Fruit fly (Drosophila melanogaster): ENCODE data around the gene CG1662.

The CG1662 gene

DNA sequence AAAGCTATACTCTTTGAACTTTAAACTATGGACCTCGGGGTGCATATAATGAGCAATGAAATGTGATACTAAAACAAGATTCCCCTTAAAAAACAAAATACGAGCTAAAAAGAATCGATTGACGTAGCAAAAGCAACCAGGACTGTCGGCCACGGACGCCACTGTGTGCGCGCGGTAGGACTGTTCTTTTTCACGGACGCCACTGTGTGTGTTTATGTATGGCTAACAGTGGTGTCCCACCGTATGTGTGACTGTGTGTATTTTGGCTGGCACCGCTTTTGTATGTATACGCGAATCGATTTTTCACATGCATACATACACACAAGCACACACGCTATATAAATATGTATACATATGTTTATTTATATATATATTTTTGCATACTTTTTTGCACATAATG lies 3.6 kb upstream of the CG1662 start (continued):
- peak; percentile 18 for TF ChIP-seq CG34376 (GFP tag; optimal IDR thresholded peaks at IDR 0.05)
- TF ChIP-seq Vsx1 (GFP tag; optimal IDR thresholded peaks at IDR 0.05) = no peak
- TF ChIP-seq CG12299 (tag; optimal IDR thresholded peaks at IDR 0.05) = no peak
- no peak for TF ChIP-seq Sox102F (GFP tag; optimal IDR thresholded peaks at IDR 0.05)
- no peak for TF ChIP-seq CG16815 (GFP tag; optimal IDR thresholded peaks at IDR 0.05)
- TF ChIP-seq Camta (GFP tag; optimal IDR thresholded peaks at IDR 0.05) = peak; percentile 36
- no peak for TF ChIP-seq Hr78 (GFP tag; optimal IDR thresholded peaks at IDR 0.05)
- TF ChIP-seq Aef1 (GFP tag; IDR thresholded peaks at IDR 0.05) = peak; percentile 42; the same call in 2 of the 3 replicates
- no peak for TF ChIP-seq so (GFP tag; IDR thresholded peaks at IDR 0.05)
- TF ChIP-seq Ssrp (tag; optimal IDR thresholded peaks at IDR 0.05) = no peak
- TF ChIP-seq CG2129 (GFP tag; IDR thresholded peaks at IDR 0.05; ENCODE audit: partially characterized antibody) = no peak
- peak; percentile 22 for TF ChIP-seq CG33557 (GFP tag; optimal IDR thresholded peaks at IDR 0.05)
- TF ChIP-seq ci (GFP tag; IDR thresholded peaks at IDR 0.05) = peak; percentile 66
- no peak for TF ChIP-seq repo (GFP tag; optimal IDR thresholded peaks at IDR 0.05)
- peak; percentile 64; the same call in 1 of the 3 replicates for TF ChIP-seq otp (GFP tag; IDR thresholded peaks at IDR 0.05)
- no peak for TF ChIP-seq cad (GFP tag; optimal IDR thresholded peaks at IDR 0.05)
- TF ChIP-seq pan (optimal IDR thresholded peaks at IDR 0.05) = no peak
- TF ChIP-seq pan (GFP tag; optimal IDR thresholded peaks at IDR 0.05 in 1 of 2, IDR thresholded peaks at IDR 0.05 in 1 of 2) = peak in 1 of 2 experiments; percentile 63
- TF ChIP-seq CG15601 (tag; optimal IDR thresholded peaks at IDR 0.05) = no peak
- TF ChIP-seq CG6791 (GFP tag; IDR thresholded peaks at IDR 0.05; ENCODE audit: partially characterized antibody) = no peak
- TF ChIP-seq CG12942 (GFP tag; optimal IDR thresholded peaks at IDR 0.05) = peak; percentile 26
- peak; percentile 29 for TF ChIP-seq CG13296 (GFP tag; optimal IDR thresholded peaks at IDR 0.05)
- peak; percentile 63 for TF ChIP-seq ind (GFP tag; optimal IDR thresholded peaks at IDR 0.05)
- TF ChIP-seq CG14014 (GFP tag; IDR thresholded peaks at IDR 0.05) = peak; percentile 66
- TF ChIP-seq CG10543 (GFP tag; optimal IDR thresholded peaks at IDR 0.05) = peak; percentile 44
- peak; percentile 52 for TF ChIP-seq CG14441 (GFP tag; IDR thresholded peaks at IDR 0.05)
- 0 out of 2 replicates have a peak, but pooled peaks have one; percentile 11 for TF ChIP-seq stc (GFP tag; IDR thresholded peaks at IDR 0.05)
- TF ChIP-seq Atf6 (GFP tag; IDR thresholded peaks at IDR 0.05) = peak; percentile 62
- TF ChIP-seq CG10321 (GFP tag; IDR thresholded peaks at IDR 0.05) = 0 out of 2 replicates have a peak, but pooled peaks have one; percentile 23
- TF ChIP-seq HmgD (GFP tag; optimal IDR thresholded peaks at IDR 0.05) = peak; percentile 68
- TF ChIP-seq Fer3 (tag; optimal IDR thresholded peaks at IDR 0.05) = peak; percentile 32
- TF ChIP-seq dati (GFP tag; IDR thresholded peaks at IDR 0.05) = 0 out of 2 replicates have a peak, but pooled peaks have one; percentile 45
- TF ChIP-seq hkb (optimal IDR thresholded peaks at IDR 0.05) = no peak
- peak; percentile 30 for TF ChIP-seq hkb (GFP tag; IDR thresholded peaks at IDR 0.05)
- TF ChIP-seq Oaz (GFP tag; IDR thresholded peaks at IDR 0.05) = no peak
- peak; percentile 98 for TF ChIP-seq CG32767 (GFP tag; IDR thresholded peaks at IDR 0.05)
- peak; percentile 59 for TF ChIP-seq CG9609 (GFP tag; optimal IDR thresholded peaks at IDR 0.05)
- TF ChIP-seq CG8359 (GFP tag; optimal IDR thresholded peaks at IDR 0.05; ENCODE audit: borderline replicate concordance) = no peak
- TF ChIP-seq CG42726 (GFP tag; IDR thresholded peaks at IDR 0.05; ENCODE audit: partially characterized antibody) = peak; percentile 53; the same call in 1 of the 2 replicates
- peak; percentile 46 for TF ChIP-seq tin (GFP tag; optimal IDR thresholded peaks at IDR 0.05)
- 0 out of 2 replicates have a peak, but pooled peaks have one; percentile 15 for TF ChIP-seq CG6689 (GFP tag; IDR thresholded peaks at IDR 0.05)
- TF ChIP-seq CG2120 (GFP tag; optimal IDR thresholded peaks at IDR 0.05) = peak; percentile 78
- TF ChIP-seq CG3065 (GFP tag; optimal IDR thresholded peaks at IDR 0.05) = peak; percentile 31
- TF ChIP-seq gro (GFP tag; optimal IDR thresholded peaks at IDR 0.05) = peak; percentile 82
- peak in 1 of 2 experiments; percentile 42 for TF ChIP-seq Hr51 (GFP tag; optimal IDR thresholded peaks at IDR 0.05)
- peak; percentile 17 for TF ChIP-seq CG17829 (tag; optimal IDR thresholded peaks at IDR 0.05)
- peak; percentile 40; the same call in 1 of the 2 replicates for TF ChIP-seq CG4730 (GFP tag; IDR thresholded peaks at IDR 0.05)
- peak; percentile 59 for TF ChIP-seq CG11695 (GFP tag; IDR thresholded peaks at IDR 0.05)
- TF ChIP-seq sc (optimal IDR thresholded peaks at IDR 0.05) = no peak
- TF ChIP-seq sc (GFP tag; optimal IDR thresholded peaks at IDR 0.05) = no peak
- TF ChIP-seq CG9932 (GFP tag; IDR thresholded peaks at IDR 0.05) = peak; percentile 77

Data from whole organism, embryonic.